Worm (Caenorhabditis elegans) whole organism, L1 larva: ENCODE results near the gene srj-33.

Source experiments
- Y116A8C.19 ChIP-seq: sonication (generic microtip); optimal IDR thresholded peaks from 2 replicates; lab custom pipeline; 2016; ENCODE audit warnings: missing compliant biosample characterization, missing genetic modification characterization, borderline replicate concordance
- ceh-63 ChIP-seq: fragments of 200-800 bp; sonication (Bioruptor generic); optimal IDR thresholded peaks from 2 replicates; lab custom pipeline; 2018; ENCODE audit warnings: mild to moderate bottlenecking, missing genetic modification characterization, missing compliant biosample characterization
- ceh-8 ChIP-seq: fragments of 200-800 bp; sonication (Bioruptor generic); optimal IDR thresholded peaks from 2 replicates; lab custom pipeline; 2018; ENCODE audit warnings: mild to moderate bottlenecking, missing genetic modification characterization, moderate library complexity, missing compliant biosample characterization
- ceh-82 ChIP-seq, 3 experiments: fragments of 150-350 bp in 1 of 3; sonication (generic microtip) in 2 of 3; optimal IDR thresholded peaks; 2 replicates each; lab custom pipeline; 2014 to 2017; ENCODE audit warnings: missing biosample characterization in 3 of 3, missing genetic modification characterization in 3 of 3
- ces-1 ChIP-seq: fragments of 150-350 bp; optimal IDR thresholded peaks from 2 replicates; lab custom pipeline; 2014; ENCODE audit warnings: missing biosample characterization, missing genetic modification reagents, missing genetic modification characterization
- dsc-1 ChIP-seq: sonication (generic microtip); optimal IDR thresholded peaks from 2 replicates; lab custom pipeline; 2016; ENCODE audit warnings: mild to moderate bottlenecking, missing genetic modification characterization, missing compliant biosample characterization
- efl-1 ChIP-seq, 4 experiments: fragments of 150-350 bp; optimal IDR thresholded peaks in 3 of 4; peaks in 1 of 4; 1 replicate in 1 of 4; 2 replicates in 3 of 4; lab custom pipeline; 2014; ENCODE audit warnings: missing biosample characterization in 2 of 4, missing genetic modification characterization in 2 of 4, missing genetic modification reagents in 2 of 4
- fkh-8 ChIP-seq: sonication (generic microtip); optimal IDR thresholded peaks from 2 replicates; lab custom pipeline; 2016; ENCODE audit warnings: mild to moderate bottlenecking, missing genetic modification characterization, missing compliant biosample characterization
- grh-1 ChIP-seq: fragments of 200-800 bp; sonication (Bioruptor generic); IDR thresholded peaks from 2 replicates; pipeline ENCODE4 v1.3.6; 2022; ENCODE audit warnings: missing genetic modification reagents, missing genetic modification characterization, missing compliant biosample characterization
- hlh-4 ChIP-seq: sonication (generic microtip); optimal IDR thresholded peaks from 2 replicates; lab custom pipeline; 2016; ENCODE audit warnings: mild to moderate bottlenecking, missing genetic modification characterization, missing compliant biosample characterization
- lin-14 ChIP-seq: fragments of 200-800 bp; sonication (Bioruptor generic); optimal IDR thresholded peaks from 2 replicates; lab custom pipeline; 2018; ENCODE audit warnings: mild to moderate bottlenecking, missing genetic modification characterization, moderate library complexity, missing compliant biosample characterization
- lin-15B ChIP-seq: fragments of 150-350 bp; sonication (generic microtip); optimal IDR thresholded peaks from 3 replicates; lab custom pipeline; 2014; ENCODE audit warnings: missing biosample characterization, missing genetic modification characterization
- lin-39 ChIP-seq: fragments of 150-350 bp; optimal IDR thresholded peaks from 2 replicates; lab custom pipeline; 2014; ENCODE audit warnings: missing biosample characterization, missing genetic modification reagents, missing genetic modification characterization
- lir-3 ChIP-seq: sonication (generic microtip); optimal IDR thresholded peaks from 2 replicates; lab custom pipeline; 2016; ENCODE audit warnings: mild to moderate bottlenecking, missing genetic modification characterization, moderate library complexity, missing compliant biosample characterization; ENCODE audit not compliant: poor library complexity
- lsy-2 ChIP-seq, 2 experiments: fragments of 150-350 bp; optimal IDR thresholded peaks; 2 replicates each; lab custom pipeline; 2014; ENCODE audit warnings: missing biosample characterization in 2 of 2, missing genetic modification characterization in 2 of 2
- mdl-1 ChIP-seq, 2 experiments: fragments of 150-350 bp; optimal IDR thresholded peaks; 2 replicates each; lab custom pipeline; 2014 to 2017; ENCODE audit warnings: missing biosample characterization in 2 of 2, missing genetic modification characterization in 2 of 2, inconsistent platforms in 1 of 2
- mef-2 ChIP-seq: fragments of 150-350 bp; optimal IDR thresholded peaks from 2 replicates; lab custom pipeline; 2014; ENCODE audit warnings: missing biosample characterization, missing genetic modification characterization
- mep-1 ChIP-seq: fragments of 150-350 bp; optimal IDR thresholded peaks from 2 replicates; lab custom pipeline; 2014; ENCODE audit warnings: missing biosample characterization, missing genetic modification characterization
- nhr-12 ChIP-seq: sonication (generic microtip); optimal IDR thresholded peaks from 2 replicates; lab custom pipeline; 2017; ENCODE audit warnings: missing biosample characterization, missing genetic modification characterization
- nhr-19 ChIP-seq: fragments of 200-800 bp; sonication (Bioruptor generic); conservative IDR thresholded peaks from 2 replicates; pipeline ENCODE4 v1.3.6; 2022; ENCODE audit warnings: missing genetic modification characterization, missing compliant biosample characterization
- nhr-20 ChIP-seq: sonication (generic microtip); optimal IDR thresholded peaks from 2 replicates; lab custom pipeline; 2016; ENCODE audit warnings: mild to moderate bottlenecking, missing genetic modification characterization, missing compliant biosample characterization
- nhr-237 ChIP-seq: fragments of 150-350 bp; optimal IDR thresholded peaks from 2 replicates; lab custom pipeline; 2014; ENCODE audit warnings: missing biosample characterization, missing genetic modification characterization
- nhr-28 ChIP-seq: fragments of 150-350 bp; optimal IDR thresholded peaks from 2 replicates; lab custom pipeline; 2014; ENCODE audit warnings: missing biosample characterization, missing genetic modification characterization
- nhr-47 ChIP-seq: sonication (generic microtip); optimal IDR thresholded peaks from 2 replicates; lab custom pipeline; 2016; ENCODE audit warnings: mild to moderate bottlenecking, missing genetic modification characterization, moderate library complexity, missing compliant biosample characterization
- nhr-71 ChIP-seq: sonication (generic microtip); optimal IDR thresholded peaks from 2 replicates; lab custom pipeline; 2016; ENCODE audit warnings: mild to moderate bottlenecking, missing genetic modification characterization, moderate library complexity, missing compliant biosample characterization
- nhr-76 ChIP-seq: sonication (generic microtip); optimal IDR thresholded peaks from 2 replicates; lab custom pipeline; 2017; ENCODE audit warnings: missing biosample characterization, missing genetic modification characterization
- nhr-77 ChIP-seq: fragments of 150-350 bp; optimal IDR thresholded peaks from 2 replicates; lab custom pipeline; 2014; ENCODE audit warnings: missing biosample characterization, missing genetic modification characterization
- nhr-85 ChIP-seq: sonication (generic microtip); peaks from one replicate; lab custom pipeline; 2016; ENCODE audit warnings: missing genetic modification characterization, inconsistent platforms, missing compliant biosample characterization
- nhr-90 ChIP-seq: sonication (generic microtip); optimal IDR thresholded peaks from 2 replicates; lab custom pipeline; 2016; ENCODE audit warnings: mild to moderate bottlenecking, missing genetic modification characterization, missing compliant biosample characterization; ENCODE audit not compliant: poor library complexity
- pag-3 ChIP-seq: sonication (generic microtip); optimal IDR thresholded peaks from 2 replicates; lab custom pipeline; 2017; ENCODE audit warnings: missing genetic modification characterization, mild to moderate bottlenecking, missing compliant biosample characterization, antibody characterized with exemption, borderline replicate concordance; ENCODE audit not compliant: insufficient read depth
- pax-3 ChIP-seq: fragments of 200-800 bp; sonication (Bioruptor generic); optimal IDR thresholded peaks from 2 replicates; lab custom pipeline; 2018; ENCODE audit warnings: mild to moderate bottlenecking, missing genetic modification characterization, moderate library complexity, missing compliant biosample characterization
- rnt-1 ChIP-seq: sonication (generic microtip); optimal IDR thresholded peaks from 2 replicates; lab custom pipeline; 2016; ENCODE audit warnings: mild to moderate bottlenecking, missing genetic modification characterization, moderate library complexity, missing compliant biosample characterization
- snu-23 ChIP-seq: sonication (generic microtip); optimal IDR thresholded peaks from 2 replicates; lab custom pipeline; 2016; ENCODE audit warnings: missing genetic modification characterization, missing compliant biosample characterization
- sptf-1 ChIP-seq: fragments of 150-350 bp; optimal IDR thresholded peaks from 2 replicates; lab custom pipeline; 2014; ENCODE audit warnings: missing biosample characterization, missing genetic modification characterization
- tbx-2 ChIP-seq: sonication (generic microtip); optimal IDR thresholded peaks from 2 replicates; lab custom pipeline; 2016; ENCODE audit warnings: missing genetic modification characterization, missing compliant biosample characterization
- vab-15 ChIP-seq: sonication (generic microtip); optimal IDR thresholded peaks from 2 replicates; lab custom pipeline; 2017; ENCODE audit warnings: missing genotype, mild to moderate bottlenecking, missing genetic modification characterization, missing compliant biosample characterization
- xbp-1 ChIP-seq: sonication (generic microtip); optimal IDR thresholded peaks from 2 replicates; lab custom pipeline; 2016; ENCODE audit warnings: missing genetic modification characterization, missing compliant biosample characterization
- zip-4 ChIP-seq: fragments of 200-800 bp; sonication (Bioruptor generic); optimal IDR thresholded peaks from 2 replicates; lab custom pipeline; 2018; ENCODE audit warnings: mild to moderate bottlenecking, missing genetic modification characterization, moderate library complexity, missing compliant biosample characterization

Gene srj-33

DNA sequence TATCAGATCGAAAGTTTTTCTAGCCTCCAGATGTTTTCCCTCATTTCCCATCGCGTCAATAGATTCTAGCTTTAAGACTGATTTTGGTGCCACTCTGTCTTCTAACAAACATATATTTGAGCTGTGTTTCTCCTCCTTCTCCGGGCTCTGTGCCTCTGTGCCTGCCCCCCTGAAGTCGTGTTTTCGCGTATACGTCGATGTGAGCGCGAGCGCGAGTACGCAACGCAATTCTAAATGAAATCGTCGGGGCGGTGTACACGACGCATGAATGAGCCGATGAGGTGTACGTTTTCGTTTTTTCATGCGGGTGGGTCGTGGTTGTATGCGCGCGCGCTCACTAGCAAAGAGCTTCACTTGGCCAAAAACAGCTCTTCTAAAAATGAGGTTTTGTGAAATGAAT lies 28.6 kb upstream of the srj-33 start:
- peak; percentile 33 for TF ChIP-seq fkh-8 (tag; lab: Kevin White, UChicago)
- TF ChIP-seq mdl-1 (tag; optimal IDR thresholded peaks at IDR 0.05; lab: Kevin White, UChicago) = no peak
- no peak for TF ChIP-seq zip-4
- TF ChIP-seq lin-14 (GFP tag; lab: Kevin White, UChicago) = peak; percentile 21
- TF ChIP-seq ceh-8 = no peak

DNA sequence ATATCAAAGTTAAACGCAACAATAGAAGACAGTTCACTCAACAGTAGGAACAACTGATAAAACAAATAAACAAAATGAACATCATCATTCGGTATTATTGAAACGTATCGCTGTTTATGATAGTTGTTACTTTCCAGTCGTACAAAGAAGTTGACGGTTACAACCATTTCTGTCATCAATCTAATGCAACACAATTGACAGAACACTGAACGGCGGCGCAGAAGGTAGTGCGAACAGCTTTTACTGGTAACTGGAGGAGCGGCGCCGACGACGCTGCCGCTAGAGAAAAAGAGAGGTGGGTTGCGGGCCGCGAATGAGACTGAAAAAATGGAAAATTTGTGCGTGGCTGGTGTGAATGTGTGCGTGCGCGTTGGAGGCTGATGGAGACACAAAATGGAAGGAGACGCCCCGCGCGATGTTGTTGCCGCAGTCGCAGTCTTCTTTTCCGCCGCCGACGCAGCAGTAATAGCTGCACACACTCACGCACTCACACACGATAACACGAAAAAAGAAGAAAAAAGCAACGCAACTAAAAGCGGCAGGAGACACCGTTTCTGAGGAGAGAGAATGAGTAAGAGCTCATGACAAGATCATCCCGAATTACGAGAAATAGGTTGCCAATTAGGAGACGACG lies 26.9 kb upstream of the srj-33 start:
- peak; percentile 50 for TF ChIP-seq fkh-8 (tag; lab: Kevin White, UChicago)
- peak; percentile 54 for TF ChIP-seq lin-14 (GFP tag; lab: Kevin White, UChicago)
- no peak for TF ChIP-seq mef-2
- TF ChIP-seq nhr-76 (tag; lab: Kevin White, UChicago) = no peak
- peak; percentile 1 for TF ChIP-seq nhr-47 (tag; lab: Kevin White, UChicago)
- peak; percentile 32 for TF ChIP-seq dsc-1
- TF ChIP-seq efl-1 (optimal IDR thresholded peaks at IDR 0.05; lab: Kevin White, UChicago) = no peak
- peak in 1 of 2 experiments; percentile 88 for TF ChIP-seq efl-1 (GFP tag; optimal IDR thresholded peaks at IDR 0.05 in 1 of 2; lab: Kevin White, UChicago)

DNA sequence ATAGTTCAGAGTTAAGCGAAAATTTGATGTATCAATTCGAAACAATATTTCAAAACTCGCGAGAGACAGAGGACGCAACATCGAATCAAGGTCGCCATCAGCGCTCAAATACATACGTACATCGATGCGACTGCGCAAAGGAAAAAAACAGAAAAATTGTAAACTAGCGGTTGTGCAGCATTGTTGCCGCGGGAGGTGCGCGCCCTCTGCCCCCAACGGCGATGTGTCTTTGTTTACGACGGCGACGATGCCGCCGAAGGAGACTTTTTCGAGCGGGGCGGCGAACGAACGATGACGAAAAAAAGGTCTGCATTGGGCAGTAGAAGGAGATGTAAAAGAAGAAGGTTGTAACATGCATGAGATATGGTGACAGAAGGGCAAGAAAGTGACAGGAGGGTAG lies 25.6 kb upstream of the srj-33 start:
- no peak for TF ChIP-seq tbx-2
- peak; percentile 81 for TF ChIP-seq nhr-85
- TF ChIP-seq efl-1 (optimal IDR thresholded peaks at IDR 0.05; lab: Kevin White, UChicago) = no peak
- TF ChIP-seq efl-1 (GFP tag; optimal IDR thresholded peaks at IDR 0.05 in 1 of 2; lab: Kevin White, UChicago) = peak in 1 of 2 experiments; percentile 3
- TF ChIP-seq lin-14 (GFP tag; lab: Kevin White, UChicago) = peak; percentile 64

DNA sequence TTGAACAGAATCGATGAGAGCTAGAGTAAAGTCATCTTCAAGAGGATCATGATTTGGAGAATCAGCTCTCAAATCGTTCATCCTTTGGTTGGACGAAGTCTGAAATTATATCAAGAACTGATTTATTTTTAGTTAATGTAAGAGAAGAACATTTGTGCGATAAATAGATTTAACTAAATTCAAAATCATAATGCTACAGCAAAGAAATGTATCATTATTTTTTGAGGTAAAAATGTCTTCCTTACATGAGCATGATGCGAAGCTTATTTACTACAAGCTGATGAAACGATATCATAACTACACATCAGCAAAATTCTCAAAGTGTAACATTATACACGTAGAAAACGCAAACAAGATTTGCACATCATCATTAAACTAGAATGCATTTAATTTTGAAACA lies 25.1 kb upstream of the srj-33 start, which contains the start of gene madf-4:
madf-4 (minus strand) TSS at position 101 of the 400 bp plus-strand sequence.
- TF ChIP-seq lin-39 (no peak), nhr-47 (tag; lab: Kevin White, UChicago) (no peak), lsy-2 (tag; optimal IDR thresholded peaks at IDR 0.05; lab: Kevin White, UChicago) (no peak), hlh-4 (tag; lab: Kevin White, UChicago) (no peak)

DNA sequence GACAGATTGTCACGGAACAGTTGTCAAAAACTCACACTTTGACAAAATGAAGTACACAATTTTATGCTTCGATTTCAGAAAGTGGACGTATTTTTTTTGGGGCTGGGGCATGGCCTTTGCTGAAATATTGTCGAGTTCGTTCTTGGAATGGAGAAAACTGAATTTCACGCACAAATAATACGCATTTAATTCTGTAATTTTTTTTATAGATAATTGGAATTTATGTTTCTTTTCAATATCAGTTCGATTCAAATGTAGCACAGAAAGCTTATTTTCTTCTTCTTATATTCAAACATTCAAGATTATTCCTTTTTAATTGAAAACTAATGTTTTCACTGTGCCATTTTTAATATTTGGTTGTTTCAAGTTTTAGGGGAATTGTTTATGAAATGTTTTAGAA lies 23.0 kb upstream of the srj-33 start, which contains the start of gene T07C12.10:
T07C12.10 (minus strand) TSS at position 101 of the 400 bp plus-strand sequence.
- TF ChIP-seq lir-3 (tag; lab: Kevin White, UChicago) = no peak
- TF ChIP-seq ceh-82 (tag; optimal IDR thresholded peaks at IDR 0.05; lab: Kevin White, UChicago) = no peak
- TF ChIP-seq nhr-19 (GFP tag; lab: Robert Waterston, UW) = no peak
- no peak for TF ChIP-seq pax-3
- TF ChIP-seq pag-3 (tag; lab: Kevin White, UChicago) = no peak

DNA sequence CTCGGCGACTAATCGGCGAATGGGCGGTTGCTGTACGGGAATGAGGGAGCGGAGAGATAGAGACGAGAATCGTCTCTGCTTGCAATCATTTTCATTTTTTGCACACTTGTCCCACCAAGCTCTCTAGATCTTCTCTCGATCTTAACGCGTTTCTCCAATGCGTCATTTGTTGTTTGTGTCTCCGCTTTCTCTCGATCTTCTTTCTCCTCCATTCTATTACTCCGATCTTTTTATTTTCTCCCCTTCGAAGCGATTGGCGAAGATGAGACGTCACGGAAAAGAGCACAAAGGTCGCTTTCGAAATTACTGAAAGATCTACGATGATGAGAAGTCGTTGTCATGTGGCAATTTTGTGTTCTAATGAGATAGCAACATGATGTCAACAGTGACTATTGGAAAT lies 21.3 kb upstream of the srj-33 start:
- peak; percentile 8 for TF ChIP-seq nhr-77 (tag; lab: Kevin White, UChicago)
- no peak for TF ChIP-seq ces-1
- peak; percentile 46 for TF ChIP-seq nhr-19 (GFP tag; lab: Robert Waterston, UW)
- TF ChIP-seq vab-15 (tag; lab: Kevin White, UChicago) = no peak
- TF ChIP-seq snu-23 (GFP tag; lab: Kevin White, UChicago) = peak; percentile 50
- TF ChIP-seq nhr-90 (tag; lab: Kevin White, UChicago) = no peak
- TF ChIP-seq nhr-20 (tag; lab: Kevin White, UChicago) = peak; percentile 49
- peak; percentile 36 for TF ChIP-seq dsc-1
- TF ChIP-seq lsy-2 (tag; optimal IDR thresholded peaks at IDR 0.05; lab: Kevin White, UChicago) = peak; percentile 24 to 48
- no peak for TF ChIP-seq mef-2
- no peak for TF ChIP-seq nhr-237
- no peak for TF ChIP-seq fkh-8 (tag; lab: Kevin White, UChicago)
- no peak for TF ChIP-seq nhr-12 (tag; lab: Kevin White, UChicago)
- no peak for TF ChIP-seq ceh-63
- peak; percentile 75 for TF ChIP-seq lin-14 (GFP tag; lab: Kevin White, UChicago)
- no peak for TF ChIP-seq grh-1 (GFP tag; lab: Robert Waterston, UW)
- peak; percentile 29 for TF ChIP-seq mep-1 (tag; lab: Kevin White, UChicago)
- no peak for TF ChIP-seq Y116A8C.19 (tag; lab: Kevin White, UChicago)
- TF ChIP-seq sptf-1 (tag; lab: Kevin White, UChicago) = no peak
- peak in 1 of 2 experiments; percentile 19 for TF ChIP-seq efl-1 (optimal IDR thresholded peaks at IDR 0.05; lab: Kevin White, UChicago)
- TF ChIP-seq efl-1 (GFP tag; optimal IDR thresholded peaks at IDR 0.05 in 1 of 2; lab: Kevin White, UChicago) = no peak
- TF ChIP-seq nhr-71 (tag; lab: Kevin White, UChicago) = peak; percentile 77
- no peak for TF ChIP-seq nhr-76 (tag; lab: Kevin White, UChicago)
- no peak for TF ChIP-seq nhr-28 (tag; lab: Kevin White, UChicago)
- no peak for TF ChIP-seq lin-39
- no peak for TF ChIP-seq lin-15B
- TF ChIP-seq nhr-47 (tag; lab: Kevin White, UChicago) = no peak
- peak; percentile 2 for TF ChIP-seq xbp-1 (tag; lab: Kevin White, UChicago)
- TF ChIP-seq rnt-1 (tag; lab: Kevin White, UChicago) = peak; percentile 72
